Worm (Caenorhabditis elegans) whole organism, L3 larva: ENCODE results near the gene cyk-1.

Experiments used
- R02D3.7 ChIP-seq: fragments of 150-350 bp; optimal IDR thresholded peaks from 2 replicates; lab custom pipeline; 2014; ENCODE audit warnings: missing biosample characterization, missing genetic modification characterization
- aly-2 ChIP-seq: fragments of 150-350 bp; optimal IDR thresholded peaks from 2 replicates; lab custom pipeline; 2014; ENCODE audit warnings: missing biosample characterization, missing genetic modification characterization
- ama-1 ChIP-seq: fragments of 150-350 bp; optimal IDR thresholded peaks from 2 replicates; lab custom pipeline; 2018
- ceh-16 ChIP-seq: sonication (generic microtip); optimal IDR thresholded peaks from 2 replicates; lab custom pipeline; 2017; ENCODE audit warnings: missing biosample characterization, missing genetic modification characterization
- ceh-82 ChIP-seq: fragments of 150-350 bp; optimal IDR thresholded peaks from 2 replicates; lab custom pipeline; 2014; ENCODE audit warnings: missing biosample characterization, missing genetic modification characterization
- egl-27 ChIP-seq: sonication (generic microtip); optimal IDR thresholded peaks from 4 replicates; lab custom pipeline; 2017; ENCODE audit warnings: missing biosample characterization, missing genetic modification reagents, missing genetic modification characterization
- egl-5 ChIP-seq: fragments of 150-350 bp; optimal IDR thresholded peaks from 2 replicates; lab custom pipeline; 2017; ENCODE audit warnings: missing biosample characterization, missing genetic modification reagents, missing genetic modification characterization, inconsistent platforms
- elt-1 ChIP-seq: fragments of 150-350 bp; optimal IDR thresholded peaks from 2 replicates; lab custom pipeline; 2014; ENCODE audit warnings: missing biosample characterization, missing genetic modification characterization
- eor-1 ChIP-seq, 2 experiments: fragments of 150-350 bp; optimal IDR thresholded peaks; 2 replicates each; lab custom pipeline; 2014 to 2018; ENCODE audit warnings: missing biosample characterization in 2 of 2, missing genetic modification characterization in 2 of 2
- fkh-2 ChIP-seq: fragments of 150-350 bp; optimal IDR thresholded peaks from 2 replicates; lab custom pipeline; 2014; ENCODE audit warnings: missing biosample characterization, missing genetic modification reagents, missing genetic modification characterization
- fos-1 ChIP-seq: fragments of 150-350 bp; optimal IDR thresholded peaks from 2 replicates; lab custom pipeline; 2014; ENCODE audit warnings: missing biosample characterization, missing genetic modification characterization
- hmg-11 ChIP-seq: sonication (generic microtip); optimal IDR thresholded peaks from 2 replicates; lab custom pipeline; 2016; ENCODE audit warnings: missing genetic modification characterization, missing compliant biosample characterization
- jun-1 ChIP-seq: fragments of 150-350 bp; optimal IDR thresholded peaks from 2 replicates; lab custom pipeline; 2014; ENCODE audit warnings: missing biosample characterization, missing genetic modification reagents, missing genetic modification characterization
- lin-39 ChIP-seq: fragments of 150-350 bp; optimal IDR thresholded peaks from 2 replicates; lab custom pipeline; 2018; ENCODE audit warnings: missing biosample characterization, missing genetic modification reagents, missing genetic modification characterization
- mdl-1 ChIP-seq: fragments of 150-350 bp; optimal IDR thresholded peaks from 2 replicates; lab custom pipeline; 2014; ENCODE audit warnings: missing biosample characterization, missing genetic modification characterization
- mml-1 ChIP-seq: fragments of 150-350 bp; sonication (generic microtip); optimal IDR thresholded peaks from 3 replicates; lab custom pipeline; 2014; ENCODE audit warnings: missing biosample characterization, missing genetic modification characterization
- nfya-1 ChIP-seq: sonication (generic microtip); optimal IDR thresholded peaks from 2 replicates; lab custom pipeline; 2017; ENCODE audit warnings: missing genetic modification characterization, mild to moderate bottlenecking, missing compliant biosample characterization, antibody characterized with exemption, moderate library complexity; ENCODE audit not compliant: insufficient read depth
- nhr-11 ChIP-seq: fragments of 150-350 bp; optimal IDR thresholded peaks from 2 replicates; lab custom pipeline; 2014; ENCODE audit warnings: missing biosample characterization, missing genetic modification characterization
- nhr-23 ChIP-seq: fragments of 150-350 bp; optimal IDR thresholded peaks from 2 replicates; lab custom pipeline; 2014; ENCODE audit warnings: missing biosample characterization, missing genetic modification reagents, missing genetic modification characterization
- nhr-237 ChIP-seq: fragments of 150-350 bp; optimal IDR thresholded peaks from 2 replicates; lab custom pipeline; 2014; ENCODE audit warnings: missing biosample characterization, missing genetic modification characterization
- nhr-43 ChIP-seq: sonication (generic microtip); optimal IDR thresholded peaks from 2 replicates; lab custom pipeline; 2016; ENCODE audit warnings: mild to moderate bottlenecking, missing genetic modification characterization, missing compliant biosample characterization; ENCODE audit not compliant: poor library complexity, severe bottlenecking
- nhr-67 ChIP-seq: fragments of 150-350 bp; optimal IDR thresholded peaks from 2 replicates; lab custom pipeline; 2014; ENCODE audit warnings: missing biosample characterization, missing genetic modification characterization
- pha-4 ChIP-seq: fragments of 150-350 bp; optimal IDR thresholded peaks from 2 replicates; lab custom pipeline; 2014; ENCODE audit warnings: missing biosample characterization, missing genetic modification reagents, missing genetic modification characterization
- pqm-1 ChIP-seq: fragments of 150-350 bp; optimal IDR thresholded peaks from 2 replicates; lab custom pipeline; 2017; ENCODE audit warnings: missing biosample characterization, missing genetic modification characterization, inconsistent platforms
- skn-1 ChIP-seq: fragments of 150-350 bp; optimal IDR thresholded peaks from 2 replicates; lab custom pipeline; 2014; ENCODE audit warnings: missing biosample characterization, missing genetic modification characterization
- tbx-2 ChIP-seq: sonication (generic microtip); optimal IDR thresholded peaks from 2 replicates; lab custom pipeline; 2016; ENCODE audit warnings: mild to moderate bottlenecking, missing genetic modification characterization, missing compliant biosample characterization
- unc-39 ChIP-seq: sonication (generic microtip); optimal IDR thresholded peaks from 4 replicates; lab custom pipeline; 2017; ENCODE audit warnings: missing biosample characterization, missing genetic modification characterization
- unc-62 ChIP-seq: fragments of 150-350 bp; sonication (generic microtip); optimal IDR thresholded peaks from 4 replicates; lab custom pipeline; 2014; ENCODE audit warnings: missing biosample characterization, missing genetic modification reagents, missing genetic modification characterization
- zag-1 ChIP-seq: fragments of 150-350 bp; optimal IDR thresholded peaks from 2 replicates; lab custom pipeline; 2014; ENCODE audit warnings: missing biosample characterization, missing genetic modification characterization
- ztf-4 ChIP-seq: fragments of 150-350 bp; optimal IDR thresholded peaks from 2 replicates; lab custom pipeline; 2014; ENCODE audit warnings: missing biosample characterization, missing genetic modification characterization

The cyk-1 gene

DNA sequence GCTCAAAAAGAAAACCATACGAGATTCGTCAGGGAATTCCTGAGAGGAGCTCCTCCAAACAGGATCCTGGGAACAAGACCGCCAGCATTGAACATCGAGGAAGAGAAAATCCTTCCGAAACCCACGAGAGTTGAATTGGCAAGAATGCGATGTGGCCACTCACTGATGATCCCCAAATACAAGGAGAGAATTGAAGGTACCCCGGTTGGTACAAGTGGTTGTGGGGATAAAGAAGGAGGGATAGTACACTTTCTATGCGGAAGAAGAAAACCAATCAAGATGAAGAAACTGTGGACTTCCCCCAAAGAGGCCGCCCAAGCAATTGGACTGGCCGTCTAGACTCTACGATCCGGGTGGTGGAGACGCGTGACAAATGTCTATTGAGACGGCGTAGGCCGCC lies 34.1 kb upstream of the cyk-1 start:
- TF ChIP-seq tbx-2 (tag; lab: Kevin White, UChicago) (no peak), ztf-4 (tag; lab: Kevin White, UChicago) (no peak), fos-1 (tag; lab: Kevin White, UChicago) (no peak), ama-1 (lab: Kevin White, UChicago) (no peak), R02D3.7 (tag; lab: Kevin White, UChicago) (no peak), pqm-1 (tag; lab: Kevin White, UChicago) (no peak), nfya-1 (tag; lab: Kevin White, UChicago) (no peak), elt-1 (no peak), eor-1 (tag; optimal IDR thresholded peaks at IDR 0.05; lab: Kevin White, UChicago) (no peak), nhr-43 (tag; lab: Kevin White, UChicago) (no peak), hmg-11 (tag; lab: Kevin White, UChicago) (no peak)

DNA sequence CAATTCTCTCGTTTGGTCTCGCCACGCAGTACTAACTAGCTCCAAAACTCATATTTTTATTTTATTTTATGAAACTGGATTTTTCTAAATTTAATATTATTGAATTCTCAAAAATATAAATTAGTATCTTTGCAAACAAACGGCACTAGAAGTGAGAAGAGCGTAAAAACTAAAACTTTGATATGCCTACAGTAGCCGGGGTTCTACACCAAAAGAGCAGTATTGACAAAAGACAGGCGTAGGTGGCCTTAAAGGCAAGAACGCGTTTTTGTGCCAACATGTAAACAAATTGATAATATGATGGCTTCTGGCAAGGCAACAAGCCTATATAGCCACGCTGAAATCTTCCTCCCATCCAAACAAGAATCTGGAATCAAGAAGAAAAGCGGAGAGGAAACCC lies 33.6 kb upstream of the cyk-1 start, which contains the start of gene R01H2.1:
R01H2.1 (plus strand) TSS at position 301 of the 400 bp plus-strand sequence.
- no peak for TF ChIP-seq tbx-2 (tag; lab: Kevin White, UChicago)
- TF ChIP-seq hmg-11 (tag; lab: Kevin White, UChicago), result no peak
- no peak for TF ChIP-seq zag-1 (tag; lab: Kevin White, UChicago)
- TF ChIP-seq lin-39 (tag; lab: Kevin White, UChicago), result no peak
- no peak for TF ChIP-seq jun-1
- no peak for TF ChIP-seq mml-1
- TF ChIP-seq R02D3.7 (tag; lab: Kevin White, UChicago), result no peak
- no peak for TF ChIP-seq unc-39 (tag; lab: Kevin White, UChicago)
- TF ChIP-seq nhr-237 (tag; lab: Kevin White, UChicago), result no peak
- TF ChIP-seq unc-62, result no peak
- TF ChIP-seq ceh-16 (tag; lab: Kevin White, UChicago), result no peak
- no peak for TF ChIP-seq aly-2
- TF ChIP-seq mdl-1 (tag; lab: Kevin White, UChicago), result no peak
- no peak for TF ChIP-seq pha-4 (tag; lab: Kevin White, UChicago)
- no peak for TF ChIP-seq skn-1 (tag; lab: Kevin White, UChicago)
- TF ChIP-seq fos-1 (tag; lab: Kevin White, UChicago), result no peak
- TF ChIP-seq egl-27 (tag; lab: Kevin White, UChicago), result no peak
- no peak for TF ChIP-seq fkh-2 (tag; lab: Kevin White, UChicago)

- TF ChIP-seq nhr-67 (tag; lab: Kevin White, UChicago) (no peak), tbx-2 (tag; lab: Kevin White, UChicago) (no peak), nhr-23 (tag; lab: Kevin White, UChicago) (no peak)
Observed at ce11 chrIII:7060531-7061095, 31.6 kb upstream of the cyk-1 start, which contains the start of gene egg-2. TSS of gene egg-2 (minus strand) at chrIII:7060583.

DNA sequence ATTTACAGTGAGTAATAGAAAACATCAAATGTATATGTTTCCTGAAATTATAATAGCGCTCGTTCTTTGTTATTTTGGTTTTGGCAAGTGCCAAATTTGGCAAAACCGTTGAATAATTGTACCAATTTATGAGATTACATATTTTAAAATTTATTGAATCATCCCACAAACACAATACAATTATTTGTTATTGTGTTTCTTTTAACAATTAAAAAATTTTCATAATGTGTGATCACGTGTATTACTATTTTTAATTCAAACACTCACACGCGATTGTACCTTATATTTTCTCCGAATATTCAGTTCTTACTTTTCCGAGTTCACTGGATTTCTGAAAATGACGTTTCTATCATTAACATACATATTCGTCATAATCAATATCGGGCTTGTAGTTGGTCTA lies 27.2 kb upstream of the cyk-1 start, which contains the start of gene R01H2.2:
R01H2.2 (plus strand) TSS at position 301 of the 400 bp plus-strand sequence.
- TF ChIP-seq skn-1 (tag; lab: Kevin White, UChicago), result no peak
- no peak for TF ChIP-seq ama-1 (lab: Kevin White, UChicago)
- TF ChIP-seq nfya-1 (tag; lab: Kevin White, UChicago), result no peak
- no peak for TF ChIP-seq tbx-2 (tag; lab: Kevin White, UChicago)
- no peak for TF ChIP-seq nhr-11 (tag; lab: Kevin White, UChicago)
- TF ChIP-seq egl-5, result no peak
- no peak for TF ChIP-seq egl-27 (tag; lab: Kevin White, UChicago)
- TF ChIP-seq ceh-82 (tag; lab: Kevin White, UChicago), result no peak
- TF ChIP-seq, all 47 proteins: peak for 0

ce11 chrIII:7045643-7046042 lies 16.6 kb upstream of the cyk-1 start, which contains the start of gene R01H2.7:
TSS of gene R01H2.7 (minus strand) at chrIII:7045743.
- TF ChIP-seq jun-1 (no peak), pqm-1 (tag; lab: Kevin White, UChicago) (no peak), unc-62 (no peak)
